Worm (Caenorhabditis elegans) whole organism, young adult: ENCODE data around the gene ugt-58.

Experiments used
- F55B11.4 ChIP-seq: sonication (generic microtip); optimal IDR thresholded peaks from 2 replicates; lab custom pipeline; 2016; ENCODE audit warnings: missing compliant biosample characterization, missing genetic modification characterization, borderline replicate concordance; ENCODE audit not compliant: insufficient read depth
- ZK185.1 ChIP-seq: sonication (generic microtip); optimal IDR thresholded peaks from 2 replicates; lab custom pipeline; 2016; ENCODE audit warnings: mild to moderate bottlenecking, missing genetic modification characterization, missing compliant biosample characterization; ENCODE audit not compliant: poor library complexity, severe bottlenecking
- ceh-100 ChIP-seq: fragments of 200-800 bp; sonication (Bioruptor generic); IDR thresholded peaks from 2 replicates; pipeline ENCODE4 v1.3.6; 2022; ENCODE audit warnings: missing genetic modification reagents, missing genetic modification characterization, missing compliant biosample characterization
- nfya-2 ChIP-seq: fragments of 200-800 bp; sonication (Bioruptor generic); IDR thresholded peaks from 2 replicates; pipeline ENCODE4 v1.3.6; 2022; ENCODE audit warnings: missing genetic modification reagents, missing genetic modification characterization, missing compliant biosample characterization
- snpc-4 ChIP-seq, 5 experiments: fragments of 150-350 bp in 1 of 5; sonication (generic microtip) in 4 of 5; optimal IDR thresholded peaks; 2 replicates each; lab custom pipeline; 2014 to 2018; ENCODE audit warnings: missing genetic modification characterization in 5 of 5, missing biosample characterization in 3 of 5, antibody characterized with exemption in 2 of 5, mild to moderate bottlenecking in 2 of 5, missing compliant biosample characterization in 2 of 5, missing genotype in 2 of 5, moderate library complexity in 2 of 5, missing genetic modification reagents in 1 of 5
- sptf-2 ChIP-seq: fragments of 200-800 bp; sonication (Bioruptor generic); optimal IDR thresholded peaks from 2 replicates; lab custom pipeline; 2018; ENCODE audit warnings: mild to moderate bottlenecking, missing genetic modification characterization, missing compliant biosample characterization
- unc-130 ChIP-seq: sonication (generic microtip); optimal IDR thresholded peaks from 2 replicates; lab custom pipeline; 2016; ENCODE audit warnings: missing genetic modification reagents, missing genetic modification characterization, missing compliant biosample characterization
- ztf-3 ChIP-seq: fragments of 200-800 bp; sonication (Bioruptor generic); optimal IDR thresholded peaks from 2 replicates; lab custom pipeline; 2018; ENCODE audit warnings: mild to moderate bottlenecking, missing genetic modification characterization, missing compliant biosample characterization

ce11 chrII:9624110-9624695 lies 37.6 kb upstream of the ugt-58 start, which contains the start of the genes dnj-20 and ZK1307.8:
- TF ChIP-seq sptf-2, result no peak
- no peak for TF ChIP-seq unc-130
- TF ChIP-seq ztf-3 (GFP tag; lab: Kevin White, UChicago), result no peak
- no peak for TF ChIP-seq snpc-4 (GFP tag; optimal IDR thresholded peaks at IDR 0.05; lab: Kevin White, UChicago)
- TF ChIP-seq snpc-4 (tag; optimal IDR thresholded peaks at IDR 0.05; lab: Kevin White, UChicago), result no peak
- no peak for TF ChIP-seq ZK185.1 (tag; lab: Kevin White, UChicago)
- TF ChIP-seq F55B11.4 (tag; lab: Kevin White, UChicago), result no peak
- no peak for TF ChIP-seq nfya-2
- TF ChIP-seq ceh-100 (GFP tag; lab: Robert Waterston, UW), result no peak
